Worm (Caenorhabditis elegans) whole organism, L3 larva: ENCODE results near the gene scav-3.

ENCODE experiments used
- R02D3.7 ChIP-seq: fragments of 150-350 bp; optimal IDR thresholded peaks from 2 replicates; lab custom pipeline; 2014; ENCODE audit warnings: missing biosample characterization, missing genetic modification characterization
- ZK546.5 ChIP-seq: sonication (generic microtip); optimal IDR thresholded peaks from 2 replicates; lab custom pipeline; 2017; ENCODE audit warnings: missing biosample characterization, missing genetic modification characterization
- aly-2 ChIP-seq: fragments of 150-350 bp; optimal IDR thresholded peaks from 2 replicates; lab custom pipeline; 2014; ENCODE audit warnings: missing biosample characterization, missing genetic modification characterization
- ama-1 ChIP-seq: fragments of 150-350 bp; optimal IDR thresholded peaks from 2 replicates; lab custom pipeline; 2018
- ceh-28 ChIP-seq: fragments of 150-350 bp; optimal IDR thresholded peaks from 2 replicates; lab custom pipeline; 2014; ENCODE audit warnings: missing biosample characterization, missing genetic modification reagents, missing genetic modification characterization
- ceh-82 ChIP-seq: fragments of 150-350 bp; optimal IDR thresholded peaks from 2 replicates; lab custom pipeline; 2014; ENCODE audit warnings: missing biosample characterization, missing genetic modification characterization
- ceh-9 ChIP-seq: sonication (generic microtip); optimal IDR thresholded peaks from 2 replicates; lab custom pipeline; 2018; ENCODE audit warnings: missing biosample characterization, missing genetic modification characterization
- daf-12 ChIP-seq: fragments of 150-350 bp; optimal IDR thresholded peaks from 2 replicates; lab custom pipeline; 2014; ENCODE audit warnings: missing biosample characterization, missing genetic modification reagents, missing genetic modification characterization
- egl-5 ChIP-seq: fragments of 150-350 bp; optimal IDR thresholded peaks from 2 replicates; lab custom pipeline; 2017; ENCODE audit warnings: missing biosample characterization, missing genetic modification reagents, missing genetic modification characterization, inconsistent platforms
- elt-1 ChIP-seq: fragments of 150-350 bp; optimal IDR thresholded peaks from 2 replicates; lab custom pipeline; 2014; ENCODE audit warnings: missing biosample characterization, missing genetic modification characterization
- elt-2 ChIP-seq: sonication (generic microtip); optimal IDR thresholded peaks from 2 replicates; lab custom pipeline; 2016; ENCODE audit warnings: missing genetic modification reagents, mild to moderate bottlenecking, missing genetic modification characterization, missing compliant biosample characterization
- elt-3 ChIP-seq, 3 experiments: fragments of 150-350 bp in 1 of 3; sonication (generic microtip) in 2 of 3; optimal IDR thresholded peaks; 2 replicates in 2 of 3; 4 replicates in 1 of 3; lab custom pipeline; 2014 to 2017; ENCODE audit warnings: missing biosample characterization in 3 of 3, missing genetic modification characterization in 3 of 3
- eor-1 ChIP-seq, 2 experiments: fragments of 150-350 bp; optimal IDR thresholded peaks; 2 replicates each; lab custom pipeline; 2014 to 2018; ENCODE audit warnings: missing biosample characterization in 2 of 2, missing genetic modification characterization in 2 of 2
- fkh-10 ChIP-seq: sonication (generic microtip); optimal IDR thresholded peaks from 2 replicates; lab custom pipeline; 2017; ENCODE audit warnings: missing biosample characterization, missing genetic modification reagents, missing genetic modification characterization
- fkh-2 ChIP-seq: fragments of 150-350 bp; optimal IDR thresholded peaks from 2 replicates; lab custom pipeline; 2014; ENCODE audit warnings: missing biosample characterization, missing genetic modification reagents, missing genetic modification characterization
- fos-1 ChIP-seq: fragments of 150-350 bp; optimal IDR thresholded peaks from 2 replicates; lab custom pipeline; 2014; ENCODE audit warnings: missing biosample characterization, missing genetic modification characterization
- hmg-11 ChIP-seq: sonication (generic microtip); optimal IDR thresholded peaks from 2 replicates; lab custom pipeline; 2016; ENCODE audit warnings: missing genetic modification characterization, missing compliant biosample characterization
- jun-1 ChIP-seq: fragments of 150-350 bp; optimal IDR thresholded peaks from 2 replicates; lab custom pipeline; 2014; ENCODE audit warnings: missing biosample characterization, missing genetic modification reagents, missing genetic modification characterization
- lin-15B ChIP-seq: fragments of 150-350 bp; optimal IDR thresholded peaks from 2 replicates; lab custom pipeline; 2014; ENCODE audit warnings: missing biosample characterization, missing genetic modification characterization
- lin-39 ChIP-seq: fragments of 150-350 bp; optimal IDR thresholded peaks from 2 replicates; lab custom pipeline; 2018; ENCODE audit warnings: missing biosample characterization, missing genetic modification reagents, missing genetic modification characterization
- lsy-12 ChIP-seq: sonication (generic microtip); optimal IDR thresholded peaks from 2 replicates; lab custom pipeline; 2016; ENCODE audit warnings: mild to moderate bottlenecking, missing genetic modification characterization, missing compliant biosample characterization
- mdl-1 ChIP-seq: fragments of 150-350 bp; optimal IDR thresholded peaks from 2 replicates; lab custom pipeline; 2014; ENCODE audit warnings: missing biosample characterization, missing genetic modification characterization
- mml-1 ChIP-seq: fragments of 150-350 bp; sonication (generic microtip); optimal IDR thresholded peaks from 3 replicates; lab custom pipeline; 2014; ENCODE audit warnings: missing biosample characterization, missing genetic modification characterization
- nfya-1 ChIP-seq: sonication (generic microtip); optimal IDR thresholded peaks from 2 replicates; lab custom pipeline; 2017; ENCODE audit warnings: missing genetic modification characterization, mild to moderate bottlenecking, missing compliant biosample characterization, antibody characterized with exemption, moderate library complexity; ENCODE audit not compliant: insufficient read depth
- nhr-11 ChIP-seq: fragments of 150-350 bp; optimal IDR thresholded peaks from 2 replicates; lab custom pipeline; 2014; ENCODE audit warnings: missing biosample characterization, missing genetic modification characterization
- nhr-12 ChIP-seq: fragments of 150-350 bp; optimal IDR thresholded peaks from 2 replicates; lab custom pipeline; 2014; ENCODE audit warnings: missing biosample characterization, missing genetic modification characterization
- nhr-23 ChIP-seq: fragments of 150-350 bp; optimal IDR thresholded peaks from 2 replicates; lab custom pipeline; 2014; ENCODE audit warnings: missing biosample characterization, missing genetic modification reagents, missing genetic modification characterization
- nhr-237 ChIP-seq: fragments of 150-350 bp; optimal IDR thresholded peaks from 2 replicates; lab custom pipeline; 2014; ENCODE audit warnings: missing biosample characterization, missing genetic modification characterization
- nhr-25 ChIP-seq: sonication (generic microtip); optimal IDR thresholded peaks from 2 replicates; lab custom pipeline; 2017; ENCODE audit warnings: missing biosample characterization, missing genetic modification characterization
- nhr-28 ChIP-seq: fragments of 150-350 bp; optimal IDR thresholded peaks from 2 replicates; lab custom pipeline; 2014; ENCODE audit warnings: missing biosample characterization, missing genetic modification characterization
- nhr-43 ChIP-seq: sonication (generic microtip); optimal IDR thresholded peaks from 2 replicates; lab custom pipeline; 2016; ENCODE audit warnings: mild to moderate bottlenecking, missing genetic modification characterization, missing compliant biosample characterization; ENCODE audit not compliant: poor library complexity, severe bottlenecking
- nhr-67 ChIP-seq: fragments of 150-350 bp; optimal IDR thresholded peaks from 2 replicates; lab custom pipeline; 2014; ENCODE audit warnings: missing biosample characterization, missing genetic modification characterization
- nhr-76 ChIP-seq: fragments of 150-350 bp; sonication (generic microtip); optimal IDR thresholded peaks from 5 replicates; lab custom pipeline; 2014; ENCODE audit warnings: missing biosample characterization, missing genetic modification characterization
- nhr-77 ChIP-seq: fragments of 150-350 bp; optimal IDR thresholded peaks from 2 replicates; lab custom pipeline; 2014; ENCODE audit warnings: missing biosample characterization, missing genetic modification characterization
- pha-4 ChIP-seq: fragments of 150-350 bp; optimal IDR thresholded peaks from 2 replicates; lab custom pipeline; 2014; ENCODE audit warnings: missing biosample characterization, missing genetic modification reagents, missing genetic modification characterization
- pqm-1 ChIP-seq: fragments of 150-350 bp; optimal IDR thresholded peaks from 2 replicates; lab custom pipeline; 2017; ENCODE audit warnings: missing biosample characterization, missing genetic modification characterization, inconsistent platforms
- sea-2 ChIP-seq: fragments of 150-350 bp; sonication (generic microtip); optimal IDR thresholded peaks from 4 replicates; lab custom pipeline; 2014; ENCODE audit warnings: missing biosample characterization, missing genetic modification reagents, missing genetic modification characterization
- skn-1 ChIP-seq: fragments of 150-350 bp; optimal IDR thresholded peaks from 2 replicates; lab custom pipeline; 2014; ENCODE audit warnings: missing biosample characterization, missing genetic modification characterization
- snpc-4 ChIP-seq: fragments of 150-350 bp; optimal IDR thresholded peaks from 2 replicates; lab custom pipeline; 2014; ENCODE audit warnings: missing biosample characterization, missing genetic modification characterization
- unc-39 ChIP-seq: sonication (generic microtip); optimal IDR thresholded peaks from 4 replicates; lab custom pipeline; 2017; ENCODE audit warnings: missing biosample characterization, missing genetic modification characterization
- unc-62 ChIP-seq: fragments of 150-350 bp; sonication (generic microtip); optimal IDR thresholded peaks from 4 replicates; lab custom pipeline; 2014; ENCODE audit warnings: missing biosample characterization, missing genetic modification reagents, missing genetic modification characterization
- zag-1 ChIP-seq: fragments of 150-350 bp; optimal IDR thresholded peaks from 2 replicates; lab custom pipeline; 2014; ENCODE audit warnings: missing biosample characterization, missing genetic modification characterization
- ztf-11 ChIP-seq: fragments of 150-350 bp; optimal IDR thresholded peaks from 2 replicates; lab custom pipeline; 2014; ENCODE audit warnings: missing biosample characterization, missing genetic modification characterization
- ztf-4 ChIP-seq: fragments of 150-350 bp; optimal IDR thresholded peaks from 2 replicates; lab custom pipeline; 2014; ENCODE audit warnings: missing biosample characterization, missing genetic modification characterization

Gene scav-3

DNA sequence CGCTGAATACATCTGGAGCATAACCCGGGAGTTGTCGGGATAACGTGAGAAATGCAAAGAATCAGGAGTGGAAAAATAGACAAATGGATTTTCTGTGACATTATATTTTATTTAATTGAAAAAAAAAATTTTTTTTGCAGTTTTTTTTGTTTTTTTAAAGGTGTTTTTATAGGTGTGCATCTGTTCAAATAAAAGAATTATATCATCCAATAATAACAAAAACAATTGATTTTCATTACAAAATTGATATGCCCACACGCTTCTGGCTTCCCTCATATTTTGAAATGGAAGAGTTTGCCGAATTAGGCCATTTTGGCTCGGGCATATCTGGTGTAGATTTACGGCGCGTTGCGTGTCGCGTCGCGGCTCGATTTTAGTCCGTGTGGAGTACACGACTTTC, 35.3 kb upstream of the scav-3 start, which contains the start of gene Y49E10.25:
TSS of gene Y49E10.25 (minus strand) at position 101 of the 400 bp plus-strand sequence.
- TF ChIP-seq aly-2 (tag; lab: Kevin White, UChicago), result no peak

DNA sequence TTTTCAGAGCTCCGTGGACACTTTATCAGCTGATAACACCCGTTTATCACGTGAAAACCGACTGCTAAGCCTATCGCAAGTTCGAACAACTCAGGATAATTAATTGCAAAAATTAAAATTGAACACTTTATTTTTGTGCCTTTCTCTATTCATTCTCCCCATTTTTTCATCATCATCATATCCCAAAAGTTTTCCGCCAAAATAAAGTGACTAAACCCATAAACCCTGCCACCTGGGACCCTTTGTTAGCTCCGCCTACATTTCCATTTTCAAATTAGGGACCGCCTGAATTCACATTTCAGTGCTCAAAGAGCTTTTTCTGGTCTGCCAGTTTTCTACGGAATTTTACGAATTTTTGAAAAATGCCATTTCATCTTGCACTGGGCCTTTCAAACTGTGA, 27.8 kb upstream of the scav-3 start, which contains the start of gene arrd-16:
TSS of gene arrd-16 (plus strand) at position 301 of the 400 bp plus-strand sequence.
- TF ChIP-seq R02D3.7 (tag; lab: Kevin White, UChicago) (no peak), nhr-23 (tag; lab: Kevin White, UChicago) (no peak), nhr-25 (tag; lab: Kevin White, UChicago) (no peak), pqm-1 (tag; lab: Kevin White, UChicago) (no peak)
- TF ChIP-seq, all 47 proteins: peak for 0

DNA sequence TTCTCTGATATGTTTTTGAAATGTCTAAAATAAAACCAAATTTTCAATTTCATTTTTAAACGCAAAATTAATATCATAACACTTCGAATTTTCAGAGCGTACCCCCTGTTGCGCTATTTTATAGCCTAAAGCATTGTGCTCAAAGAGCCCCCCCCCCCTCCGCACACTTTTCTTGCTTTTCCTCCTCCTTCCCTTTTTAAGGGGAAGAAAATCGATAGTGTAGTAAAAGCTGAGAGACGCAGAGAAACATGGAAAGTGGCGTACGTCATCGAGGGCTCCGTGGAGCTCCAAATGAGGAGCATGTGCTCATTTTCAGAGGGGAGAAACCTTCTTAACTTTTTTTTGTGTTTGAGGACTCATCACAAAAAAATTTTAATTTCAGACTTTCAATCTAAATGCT, 15.8 kb upstream of the scav-3 start, which contains the start of gene cccp-1:
TSS of gene cccp-1 (plus strand) at position 377 of the 400 bp plus-strand sequence.
- TF ChIP-seq unc-62 (GFP tag; lab: Kevin White, UChicago), result no peak
- no peak for TF ChIP-seq ceh-82 (tag; lab: Kevin White, UChicago)
- TF ChIP-seq ceh-28, result peak; percentile 88
- no peak for TF ChIP-seq unc-39 (tag; lab: Kevin White, UChicago)
- TF ChIP-seq elt-3 (tag; optimal IDR thresholded peaks at IDR 0.05; lab: Kevin White, UChicago), result no peak
- no peak for TF ChIP-seq snpc-4
- no peak for TF ChIP-seq pqm-1 (tag; lab: Kevin White, UChicago)
- TF ChIP-seq nfya-1 (tag; lab: Kevin White, UChicago), result peak; percentile 71
- no peak for TF ChIP-seq fos-1 (tag; lab: Kevin White, UChicago)
- no peak for TF ChIP-seq lin-39
- TF ChIP-seq zag-1 (tag; lab: Kevin White, UChicago), result no peak
- TF ChIP-seq nhr-25 (tag; lab: Kevin White, UChicago), result no peak
- peak; percentile 53 for TF ChIP-seq fkh-10
- TF ChIP-seq ztf-11 (tag; lab: Kevin White, UChicago), result no peak
- no peak for TF ChIP-seq nhr-11
- TF ChIP-seq daf-12 (tag; lab: Kevin White, UChicago), result no peak
- TF ChIP-seq mdl-1 (tag; lab: Kevin White, UChicago), result no peak
- TF ChIP-seq nhr-43 (tag; lab: Kevin White, UChicago), result no peak
- no peak for TF ChIP-seq nhr-67 (tag; lab: Kevin White, UChicago)
- TF ChIP-seq elt-1, result no peak
- no peak for TF ChIP-seq ama-1
- TF ChIP-seq nhr-77 (tag; lab: Kevin White, UChicago), result no peak
- TF ChIP-seq jun-1 (tag; lab: Kevin White, UChicago), result no peak
- no peak for TF ChIP-seq aly-2 (tag; lab: Kevin White, UChicago)
- TF ChIP-seq mml-1 (tag; lab: Kevin White, UChicago), result no peak
- TF ChIP-seq lsy-12 (tag; lab: Kevin White, UChicago), result no peak
- no peak for TF ChIP-seq egl-5 (tag; lab: Kevin White, UChicago)
- TF ChIP-seq hmg-11 (tag; lab: Kevin White, UChicago), result peak; percentile 67
- no peak for TF ChIP-seq nhr-76
- no peak for TF ChIP-seq pha-4 (tag; lab: Kevin White, UChicago)
- TF ChIP-seq nhr-237 (tag; lab: Kevin White, UChicago), result no peak
- no peak for TF ChIP-seq ztf-4
- no peak for TF ChIP-seq ceh-9
- TF ChIP-seq nhr-23 (tag; lab: Kevin White, UChicago), result no peak
- no peak for TF ChIP-seq skn-1 (tag; lab: Kevin White, UChicago)
- no peak for TF ChIP-seq eor-1 (tag; optimal IDR thresholded peaks at IDR 0.05; lab: Kevin White, UChicago)
- TF ChIP-seq nhr-12 (tag; lab: Kevin White, UChicago), result no peak
- TF ChIP-seq nhr-28 (tag; lab: Kevin White, UChicago), result no peak
- TF ChIP-seq elt-2 (tag; lab: Kevin White, UChicago), result peak; percentile 19
- TF ChIP-seq sea-2 (GFP tag; lab: Kevin White, UChicago), result no peak
- no peak for TF ChIP-seq fkh-2 (tag; lab: Kevin White, UChicago)
- peak; percentile 25 for TF ChIP-seq lin-15B (tag; lab: Kevin White, UChicago)
- no peak for TF ChIP-seq ZK546.5
